Fruit fly (Drosophila melanogaster) whole organism, pupa: ENCODE results near the gene CG43362.

ENCODE experiments used
- CG10348 ChIP-seq: fragments of 200-800 bp; sonication (Bioruptor generic); IDR thresholded peaks from 2 replicates; pipeline ENCODE4 v1.3.6; 2022; ENCODE audit warnings: missing biosample characterization, missing genetic modification characterization
- CG12605 ChIP-seq: fragments of 200-800 bp; sonication (Bioruptor generic); IDR thresholded peaks from 2 replicates; pipeline ENCODE4 v1.3.6; 2022; ENCODE audit warnings: missing biosample characterization, missing genetic modification characterization
- CG13204 ChIP-seq: fragments of 200-800 bp; sonication (Bioruptor generic); optimal IDR thresholded peaks from 2 replicates; lab custom pipeline; 2018; ENCODE audit warnings: missing biosample characterization, mild to moderate bottlenecking, missing genetic modification characterization, moderate library complexity
- CG14655 ChIP-seq: fragments of 200-800 bp; sonication (Bioruptor generic); optimal IDR thresholded peaks from 3 replicates; lab custom pipeline; 2017; ENCODE audit warnings: mild to moderate bottlenecking, missing biosample characterization, missing genetic modification reagents, missing genetic modification characterization
- CG15710 ChIP-seq: fragments of 200-800 bp; sonication (Bioruptor generic); optimal IDR thresholded peaks from 2 replicates; lab custom pipeline; 2018; ENCODE audit warnings: missing biosample characterization, mild to moderate bottlenecking, missing genetic modification characterization, moderate library complexity
- CG17806 ChIP-seq: fragments of 200-800 bp; sonication (Bioruptor generic); optimal IDR thresholded peaks from 2 replicates; lab custom pipeline; 2018; ENCODE audit warnings: missing biosample characterization, mild to moderate bottlenecking, missing genetic modification characterization, moderate library complexity
- CG32121 ChIP-seq: fragments of 200-800 bp; sonication (Bioruptor generic); IDR thresholded peaks from 2 replicates; pipeline ENCODE4 v1.3.6; 2022; ENCODE audit warnings: missing biosample characterization, missing genetic modification characterization
- CG34367 ChIP-seq: fragments of 200-800 bp; sonication (Bioruptor generic); optimal IDR thresholded peaks from 2 replicates; lab custom pipeline; 2018; ENCODE audit warnings: missing biosample characterization, mild to moderate bottlenecking, missing genetic modification characterization
- CG4496 ChIP-seq: fragments of 200-800 bp; sonication (Bioruptor generic); IDR thresholded peaks from 3 replicates; pipeline ENCODE4 v1.3.6; 2022; ENCODE audit warnings: missing biosample characterization, missing genetic modification characterization
- CG8159 ChIP-seq: fragments of 200-800 bp; sonication (Bioruptor generic); optimal IDR thresholded peaks from 3 replicates; lab custom pipeline; 2018; ENCODE audit warnings: missing biosample characterization, mild to moderate bottlenecking, missing genetic modification characterization, moderate library complexity
- CG8301 ChIP-seq: fragments of 200-800 bp; sonication (Bioruptor generic); optimal IDR thresholded peaks from 2 replicates; lab custom pipeline; 2018; ENCODE audit warnings: missing biosample characterization, mild to moderate bottlenecking, missing genetic modification characterization
- CG9948 ChIP-seq: fragments of 200-800 bp; sonication (Bioruptor generic); optimal IDR thresholded peaks from 2 replicates; lab custom pipeline; 2018; ENCODE audit warnings: missing biosample characterization, mild to moderate bottlenecking, missing genetic modification characterization, moderate library complexity
- D1 ChIP-seq: fragments of 200-800 bp; sonication (Bioruptor generic); optimal IDR thresholded peaks from 2 replicates; lab custom pipeline; 2018; ENCODE audit warnings: missing biosample characterization, mild to moderate bottlenecking, missing genetic modification characterization, moderate library complexity
- EcR ChIP-seq: fragments of 200-800 bp; sonication (Bioruptor generic); optimal IDR thresholded peaks from 3 replicates; lab custom pipeline; 2019; ENCODE audit warnings: missing biosample characterization, missing genetic modification characterization, mild to moderate bottlenecking, moderate library complexity, missing genetic modification reagents
- Ets98B ChIP-seq: fragments of 200-800 bp; sonication (Bioruptor generic); IDR thresholded peaks from 2 replicates; pipeline ENCODE4 v1.3.6; 2022; ENCODE audit warnings: missing biosample characterization, missing genetic modification characterization
- Pif1A ChIP-seq: fragments of 200-800 bp; sonication (Bioruptor generic); optimal IDR thresholded peaks from 3 replicates; lab custom pipeline; 2016; ENCODE audit warnings: missing biosample characterization, missing genetic modification characterization
- Pif1B ChIP-seq: fragments of 200-800 bp; sonication (Bioruptor generic); optimal IDR thresholded peaks from 3 replicates; lab custom pipeline; 2016; ENCODE audit warnings: missing biosample characterization, missing genetic modification characterization
- Snoo ChIP-seq: fragments of 200-800 bp; sonication (Bioruptor generic); optimal IDR thresholded peaks from 3 replicates; lab custom pipeline; 2017; ENCODE audit warnings: missing biosample characterization, mild to moderate bottlenecking, missing genetic modification characterization, inconsistent platforms
- fd96Ca ChIP-seq: fragments of 200-800 bp; sonication (Bioruptor generic); IDR thresholded peaks from 3 replicates; pipeline ENCODE4 v1.3.6; 2022; ENCODE audit warnings: missing biosample characterization, missing genetic modification characterization
- gl ChIP-seq: fragments of 200-800 bp; sonication (Bioruptor generic); optimal IDR thresholded peaks from 2 replicates; lab custom pipeline; 2018; ENCODE audit warnings: missing biosample characterization, mild to moderate bottlenecking, missing genetic modification characterization
- rn ChIP-seq: fragments of 200-800 bp; sonication (Bioruptor generic); IDR thresholded peaks from 2 replicates; pipeline ENCODE4 v1.3.6; 2022; ENCODE audit warnings: missing biosample characterization, missing genetic modification characterization

Gene CG43362

dm6 chr2L:18291362-18291761, at the start of gene CG43362:
Gene CG43362, minus strand, starts transcription at chr2L:18291462.
- TF ChIP-seq CG15710 (tag; lab: Kevin White, UChicago) (no peak), CG13204 (no peak), EcR (no peak), CG8301 (tag; lab: Kevin White, UChicago) (no peak), gl (tag; lab: Kevin White, UChicago) (no peak), fd96Ca (no peak), Pif1B (no peak), CG9948 (tag; lab: Kevin White, UChicago) (no peak), CG4496 (GFP tag; lab: Robert Waterston, UW) (no peak), Pif1A (GFP tag; lab: Kevin White, UChicago) (no peak), CG8159 (no peak)

dm6 chr2L:18340921-18341320, 49.7 kb upstream of the CG43362 start:
- peak; percentile 83 for TF ChIP-seq rn (GFP tag; lab: Robert Waterston, UW)
- TF ChIP-seq CG15710 (tag; lab: Kevin White, UChicago), result peak; percentile 63
- peak; percentile 96 for TF ChIP-seq Ets98B (GFP tag; lab: Robert Waterston, UW)
- TF ChIP-seq CG10348 (GFP tag; lab: Robert Waterston, UW), result peak; percentile 69
- TF ChIP-seq CG8301 (tag; lab: Kevin White, UChicago), result peak; percentile 85
- TF ChIP-seq Snoo (tag; lab: Kevin White, UChicago), result peak; percentile 48
- peak; percentile 92 for TF ChIP-seq CG4496 (GFP tag; lab: Robert Waterston, UW)
- peak; percentile 64 for TF ChIP-seq Pif1B
- no peak for TF ChIP-seq EcR
- peak; percentile 94 for TF ChIP-seq CG32121
- TF ChIP-seq CG9948 (tag; lab: Kevin White, UChicago), result peak; percentile 60
- TF ChIP-seq CG12605, result peak; percentile 81
- TF ChIP-seq CG8159, result peak; percentile 70
- TF ChIP-seq CG34367 (tag; lab: Kevin White, UChicago), result peak; percentile 49
- peak; percentile 74 for TF ChIP-seq Pif1A (GFP tag; lab: Kevin White, UChicago)
- peak; percentile 72 for TF ChIP-seq CG17806 (tag; lab: Kevin White, UChicago)
- peak; percentile 18 for TF ChIP-seq CG13204
- peak; percentile 79 for TF ChIP-seq CG14655 (GFP tag; lab: Kevin White, UChicago)
- TF ChIP-seq gl (tag; lab: Kevin White, UChicago), result peak; percentile 32
- no peak for TF ChIP-seq D1 (tag; lab: Kevin White, UChicago)
- peak; percentile 93 for TF ChIP-seq fd96Ca

- TF ChIP-seq CG32121, result no peak
- TF ChIP-seq gl (tag; lab: Kevin White, UChicago), result no peak
- no peak for TF ChIP-seq CG14655 (GFP tag; lab: Kevin White, UChicago)
- TF ChIP-seq CG12605, result no peak
- no peak for TF ChIP-seq CG10348 (GFP tag; lab: Robert Waterston, UW)
- TF ChIP-seq Pif1B, result no peak
- no peak for TF ChIP-seq CG17806 (tag; lab: Kevin White, UChicago)
- no peak for TF ChIP-seq Pif1A (GFP tag; lab: Kevin White, UChicago)
- TF ChIP-seq rn (GFP tag; lab: Robert Waterston, UW), result no peak
- TF ChIP-seq Ets98B (GFP tag; lab: Robert Waterston, UW), result no peak
- TF ChIP-seq CG9948 (tag; lab: Kevin White, UChicago), result no peak
- no peak for TF ChIP-seq Snoo (tag; lab: Kevin White, UChicago)
- TF ChIP-seq CG34367 (tag; lab: Kevin White, UChicago), result no peak
- no peak for TF ChIP-seq CG4496 (GFP tag; lab: Robert Waterston, UW)
- TF ChIP-seq CG8301 (tag; lab: Kevin White, UChicago), result no peak
- TF ChIP-seq D1 (tag; lab: Kevin White, UChicago), result no peak
- TF ChIP-seq CG15710 (tag; lab: Kevin White, UChicago), result no peak
Observed at dm6 chr2L:18336531-18336930, 45.3 kb upstream of the CG43362 start.

dm6 chr2L:18335641-18336040, 44.4 kb upstream of the CG43362 start:
- TF ChIP-seq CG8159 (no peak), CG13204 (no peak), Pif1A (GFP tag; lab: Kevin White, UChicago) (no peak), CG17806 (tag; lab: Kevin White, UChicago) (no peak), EcR (no peak), CG10348 (GFP tag; lab: Robert Waterston, UW) (no peak)
- TF ChIP-seq, all 21 proteins: peak for 0

- TF ChIP-seq Pif1B, result no peak
- peak; percentile 5 for TF ChIP-seq CG8301 (tag; lab: Kevin White, UChicago)
- TF ChIP-seq CG14655 (GFP tag; lab: Kevin White, UChicago), result peak; percentile 36
Observed at dm6 chr2L:18333831-18334437, 42.7 kb upstream of the CG43362 start.

dm6 chr2L:18331612-18332011, 40.4 kb upstream of the CG43362 start:
- no peak for TF ChIP-seq D1 (tag; lab: Kevin White, UChicago)
- TF ChIP-seq Pif1B, result peak; percentile 3
- no peak for TF ChIP-seq gl (tag; lab: Kevin White, UChicago)
- peak; percentile 61 for TF ChIP-seq CG14655 (GFP tag; lab: Kevin White, UChicago)
- peak; percentile 76 for TF ChIP-seq CG4496 (GFP tag; lab: Robert Waterston, UW)
- TF ChIP-seq CG17806 (tag; lab: Kevin White, UChicago), result peak; percentile 21
- TF ChIP-seq Pif1A (GFP tag; lab: Kevin White, UChicago), result no peak
- peak; percentile 67 for TF ChIP-seq CG32121
- no peak for TF ChIP-seq rn (GFP tag; lab: Robert Waterston, UW)
- no peak for TF ChIP-seq Snoo (tag; lab: Kevin White, UChicago)
- peak; percentile 65 for TF ChIP-seq CG8301 (tag; lab: Kevin White, UChicago)
- peak; percentile 71 for TF ChIP-seq Ets98B (GFP tag; lab: Robert Waterston, UW)
- TF ChIP-seq CG34367 (tag; lab: Kevin White, UChicago), result peak; percentile 4
- TF ChIP-seq fd96Ca, result 0 out of 3 replicates have a peak, but pooled peaks have one; percentile 22
- no peak for TF ChIP-seq CG10348 (GFP tag; lab: Robert Waterston, UW)
- peak; percentile 23 for TF ChIP-seq CG9948 (tag; lab: Kevin White, UChicago)
- TF ChIP-seq CG8159, result no peak
- TF ChIP-seq EcR, result no peak
- no peak for TF ChIP-seq CG13204
- no peak for TF ChIP-seq CG12605
- TF ChIP-seq CG15710 (tag; lab: Kevin White, UChicago), result no peak
